Fruit fly (Drosophila melanogaster) whole organism, pupa: ENCODE results near the gene Prim2.

ENCODE experiments used
- CG10348 ChIP-seq: fragments of 200-800 bp; sonication (Bioruptor generic); IDR thresholded peaks from 2 replicates; pipeline ENCODE4 v1.3.6; 2022; ENCODE audit warnings: missing biosample characterization, missing genetic modification characterization
- CG12605 ChIP-seq: fragments of 200-800 bp; sonication (Bioruptor generic); IDR thresholded peaks from 2 replicates; pipeline ENCODE4 v1.3.6; 2022; ENCODE audit warnings: missing biosample characterization, missing genetic modification characterization
- CG13204 ChIP-seq: fragments of 200-800 bp; sonication (Bioruptor generic); optimal IDR thresholded peaks from 2 replicates; lab custom pipeline; 2018; ENCODE audit warnings: missing biosample characterization, mild to moderate bottlenecking, missing genetic modification characterization, moderate library complexity
- CG14655 ChIP-seq: fragments of 200-800 bp; sonication (Bioruptor generic); optimal IDR thresholded peaks from 3 replicates; lab custom pipeline; 2017; ENCODE audit warnings: mild to moderate bottlenecking, missing biosample characterization, missing genetic modification reagents, missing genetic modification characterization
- CG15710 ChIP-seq: fragments of 200-800 bp; sonication (Bioruptor generic); optimal IDR thresholded peaks from 2 replicates; lab custom pipeline; 2018; ENCODE audit warnings: missing biosample characterization, mild to moderate bottlenecking, missing genetic modification characterization, moderate library complexity
- CG32121 ChIP-seq: fragments of 200-800 bp; sonication (Bioruptor generic); IDR thresholded peaks from 2 replicates; pipeline ENCODE4 v1.3.6; 2022; ENCODE audit warnings: missing biosample characterization, missing genetic modification characterization
- CG4496 ChIP-seq: fragments of 200-800 bp; sonication (Bioruptor generic); IDR thresholded peaks from 3 replicates; pipeline ENCODE4 v1.3.6; 2022; ENCODE audit warnings: missing biosample characterization, missing genetic modification characterization
- D1 ChIP-seq: fragments of 200-800 bp; sonication (Bioruptor generic); optimal IDR thresholded peaks from 2 replicates; lab custom pipeline; 2018; ENCODE audit warnings: missing biosample characterization, mild to moderate bottlenecking, missing genetic modification characterization, moderate library complexity
- Ets98B ChIP-seq: fragments of 200-800 bp; sonication (Bioruptor generic); IDR thresholded peaks from 2 replicates; pipeline ENCODE4 v1.3.6; 2022; ENCODE audit warnings: missing biosample characterization, missing genetic modification characterization
- Pif1B ChIP-seq: fragments of 200-800 bp; sonication (Bioruptor generic); optimal IDR thresholded peaks from 3 replicates; lab custom pipeline; 2016; ENCODE audit warnings: missing biosample characterization, missing genetic modification characterization
- Snoo ChIP-seq: fragments of 200-800 bp; sonication (Bioruptor generic); optimal IDR thresholded peaks from 3 replicates; lab custom pipeline; 2017; ENCODE audit warnings: missing biosample characterization, mild to moderate bottlenecking, missing genetic modification characterization, inconsistent platforms
- gl ChIP-seq: fragments of 200-800 bp; sonication (Bioruptor generic); optimal IDR thresholded peaks from 2 replicates; lab custom pipeline; 2018; ENCODE audit warnings: missing biosample characterization, mild to moderate bottlenecking, missing genetic modification characterization

DNA sequence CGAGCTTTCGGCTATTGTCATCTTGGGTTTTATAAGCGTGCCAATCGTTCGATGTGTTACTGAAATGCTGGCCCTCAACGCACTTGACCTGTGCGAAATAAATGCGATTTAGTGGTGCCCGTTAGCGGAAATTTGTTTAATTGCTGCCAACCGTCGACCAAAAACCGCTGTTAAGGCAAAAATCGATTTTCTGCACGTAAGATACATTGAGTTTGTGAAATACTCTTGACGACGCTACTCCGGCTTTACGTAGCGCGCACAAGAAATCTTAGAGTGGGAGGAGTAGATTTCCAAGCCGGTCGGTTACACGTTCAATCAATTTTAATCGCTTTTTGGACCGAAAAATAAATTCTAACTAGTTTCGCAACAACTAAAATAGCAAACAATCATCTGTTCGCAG is 14.1 kb upstream of the Prim2 start:
- TF ChIP-seq CG10348 (no peak), CG4496 (GFP tag; lab: Robert Waterston, UW) (no peak), Pif1B (GFP tag; lab: Kevin White, UChicago) (no peak), gl (tag; lab: Kevin White, UChicago) (no peak), CG12605 (GFP tag; lab: Robert Waterston, UW) (no peak), CG32121 (no peak), Snoo (tag; lab: Kevin White, UChicago) (no peak), CG13204 (GFP tag; lab: Kevin White, UChicago) (no peak), CG15710 (tag; lab: Kevin White, UChicago) (no peak), Ets98B (GFP tag; lab: Robert Waterston, UW) (no peak), CG14655 (GFP tag; lab: Kevin White, UChicago) (no peak), D1 (tag; lab: Kevin White, UChicago) (no peak)
